Worm (Caenorhabditis elegans) whole organism, midembryonic: ENCODE data around the gene Y39G8B.2.

ENCODE experiments used
- T22C8.4 ChIP-seq: fragments of 200-800 bp; sonication (Bioruptor generic); IDR thresholded peaks from 2 replicates; pipeline ENCODE4 v1.3.6; 2022; ENCODE audit warnings: missing genetic modification characterization, missing compliant biosample characterization
- cog-1 ChIP-seq: sonication (generic microtip); optimal IDR thresholded peaks from 2 replicates; lab custom pipeline; 2016; ENCODE audit warnings: missing genetic modification characterization, missing compliant biosample characterization
- flt-1 ChIP-seq: fragments of 200-800 bp; sonication (Bioruptor generic); IDR thresholded peaks from 2 replicates; pipeline ENCODE4 v1.3.6; 2022; ENCODE audit warnings: missing genetic modification characterization, missing compliant biosample characterization
- klf-2 ChIP-seq: fragments of 200-800 bp; sonication (Bioruptor generic); conservative IDR thresholded peaks from 2 replicates; pipeline ENCODE4 v1.3.6; 2022; ENCODE audit warnings: missing genetic modification reagents, missing genetic modification characterization, missing compliant biosample characterization
- med-1 ChIP-seq: sonication (generic microtip); optimal IDR thresholded peaks from 2 replicates; lab custom pipeline; 2017; ENCODE audit warnings: missing genetic modification characterization, mild to moderate bottlenecking, missing compliant biosample characterization, antibody characterized with exemption, missing genetic modification reagents; ENCODE audit not compliant: insufficient read depth
- ref-1 ChIP-seq: fragments of 200-800 bp; sonication (Bioruptor generic); conservative IDR thresholded peaks from 2 replicates; pipeline ENCODE4 v1.3.6; 2022; ENCODE audit warnings: missing genetic modification reagents, missing genetic modification characterization, missing compliant biosample characterization
- tab-1 ChIP-seq: fragments of 200-800 bp; sonication (Bioruptor generic); IDR thresholded peaks from 2 replicates; pipeline ENCODE4 v1.3.6; 2022; ENCODE audit warnings: missing genetic modification characterization, missing compliant biosample characterization
- ztf-23 ChIP-seq: fragments of 200-800 bp; sonication (Bioruptor generic); IDR thresholded peaks from 2 replicates; pipeline ENCODE4 v1.3.6; 2022; ENCODE audit warnings: missing genetic modification reagents, missing genetic modification characterization, missing compliant biosample characterization
- ztf-29 ChIP-seq: fragments of 200-800 bp; sonication (Bioruptor generic); IDR thresholded peaks from 2 replicates; pipeline ENCODE4 v1.3.6; 2022; ENCODE audit warnings: missing genetic modification reagents, missing genetic modification characterization, missing compliant biosample characterization

The Y39G8B.2 gene

DNA sequence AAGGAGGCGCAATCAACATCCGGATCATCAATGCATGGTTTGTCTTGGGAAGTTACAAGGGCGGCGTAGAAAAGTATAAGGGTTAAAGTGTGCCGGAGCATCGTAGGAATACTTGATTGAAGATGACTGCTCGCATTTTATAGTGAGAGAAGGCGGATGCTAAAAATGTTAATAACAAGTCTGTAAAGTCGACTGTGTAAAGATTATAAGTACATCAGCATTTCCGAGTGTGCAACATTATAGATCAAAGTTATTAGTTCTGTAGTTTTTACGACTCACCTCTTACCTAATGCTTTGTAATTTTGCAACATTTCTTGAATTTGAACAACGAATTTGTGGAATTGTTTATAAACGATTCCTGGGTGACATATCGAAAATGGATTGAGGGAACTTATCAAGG is 18.9 kb upstream of the Y39G8B.2 start, which contains the start of gene Y39G8B.7:
Y39G8B.7 (minus strand) TSS at position 101 of the 400 bp plus-strand sequence.
- TF ChIP-seq tab-1 (GFP tag; lab: Robert Waterston, UW) (no peak), flt-1 (GFP tag; lab: Robert Waterston, UW) (no peak), ztf-23 (GFP tag; lab: Robert Waterston, UW) (no peak), med-1 (GFP tag; lab: Kevin White, UChicago) (no peak), klf-2 (GFP tag; lab: Robert Waterston, UW) (no peak), cog-1 (tag; lab: Kevin White, UChicago) (no peak), ztf-29 (GFP tag; lab: Robert Waterston, UW) (no peak), ref-1 (no peak), T22C8.4 (GFP tag; lab: Robert Waterston, UW) (no peak)

DNA sequence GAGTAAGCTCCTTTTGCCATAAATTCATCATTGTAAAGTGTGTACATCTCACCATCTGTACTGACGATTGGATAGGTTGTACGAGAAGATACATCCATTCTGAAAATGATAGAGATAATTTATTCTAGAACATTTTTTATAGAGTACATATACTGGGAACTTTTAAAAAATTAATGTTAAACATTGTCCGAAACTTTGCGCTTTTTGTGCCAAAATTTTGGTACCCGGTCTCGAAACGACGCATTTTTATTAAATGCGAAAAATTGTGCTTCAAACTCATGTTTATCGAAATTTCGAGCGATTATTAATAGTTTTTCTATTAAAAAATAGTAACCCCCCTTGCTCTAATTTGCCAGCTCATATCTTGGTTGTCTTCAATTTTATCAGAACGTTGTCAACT is 15.7 kb upstream of the Y39G8B.2 start, which contains the start of gene Y39G8B.5:
Y39G8B.5 (minus strand) TSS at position 101 of the 400 bp plus-strand sequence.
- TF ChIP-seq ref-1 = no peak
- no peak for TF ChIP-seq ztf-29 (GFP tag; lab: Robert Waterston, UW)
- no peak for TF ChIP-seq ztf-23 (GFP tag; lab: Robert Waterston, UW)
- no peak for TF ChIP-seq cog-1 (tag; lab: Kevin White, UChicago)
- no peak for TF ChIP-seq tab-1 (GFP tag; lab: Robert Waterston, UW)
- no peak for TF ChIP-seq flt-1 (GFP tag; lab: Robert Waterston, UW)
- TF ChIP-seq T22C8.4 (GFP tag; lab: Robert Waterston, UW) = no peak
- no peak for TF ChIP-seq klf-2 (GFP tag; lab: Robert Waterston, UW)
- no peak for TF ChIP-seq med-1 (GFP tag; lab: Kevin White, UChicago)

DNA sequence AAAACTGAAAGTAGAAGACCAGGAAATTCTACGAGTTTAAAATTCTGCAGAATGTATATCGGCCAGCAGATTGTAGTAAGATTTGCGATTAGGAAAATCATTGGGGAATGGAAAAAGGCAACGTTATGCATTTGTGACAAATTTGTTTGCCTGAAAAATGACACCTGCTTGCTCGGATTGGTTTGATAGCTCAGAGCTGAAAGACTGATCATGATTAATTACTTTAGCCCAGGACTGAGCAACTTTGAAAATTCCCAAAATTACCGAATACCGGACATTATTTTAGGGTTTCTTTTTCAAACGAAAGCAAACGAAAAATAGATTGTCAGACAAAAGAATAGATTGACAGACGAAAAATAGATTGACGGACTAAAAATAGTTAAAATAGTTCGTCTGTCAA is 8.5 kb upstream of the Y39G8B.2 start, which contains the start of gene sre-47:
sre-47 (minus strand) TSS at position 101 of the 400 bp plus-strand sequence.
- TF ChIP-seq T22C8.4 (GFP tag; lab: Robert Waterston, UW) (no peak), med-1 (GFP tag; lab: Kevin White, UChicago) (no peak), ztf-29 (GFP tag; lab: Robert Waterston, UW) (no peak), ref-1 (no peak), klf-2 (GFP tag; lab: Robert Waterston, UW) (no peak), ztf-23 (GFP tag; lab: Robert Waterston, UW) (no peak), cog-1 (tag; lab: Kevin White, UChicago) (no peak), tab-1 (GFP tag; lab: Robert Waterston, UW) (no peak), flt-1 (GFP tag; lab: Robert Waterston, UW) (no peak)

DNA sequence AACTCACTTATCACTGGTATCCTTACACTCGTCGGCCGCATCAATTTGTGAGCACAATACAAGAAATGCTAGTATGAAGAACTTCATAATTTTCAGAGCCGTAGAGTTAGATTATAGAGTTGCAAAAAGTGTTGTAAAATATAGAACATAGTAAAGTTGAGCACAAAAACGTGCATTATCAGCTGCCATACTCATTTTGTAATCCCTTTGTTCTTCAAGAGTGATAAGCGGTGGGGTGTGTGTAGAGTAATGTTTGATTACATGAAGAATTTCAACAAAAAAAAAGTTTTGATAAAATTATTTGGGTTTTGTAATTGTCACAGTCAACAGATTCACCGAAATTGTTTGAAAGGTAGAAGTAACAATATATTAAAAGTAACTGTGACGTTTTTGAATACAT is 6.9 kb upstream of the Y39G8B.2 start, which contains the start of the genes Y39G8B.13 and Y39G8B.10:
Y39G8B.13 (minus strand) TSS at position 125 of the 400 bp plus-strand sequence.
Y39G8B.10 (minus strand) TSS at position 193 of the 400 bp plus-strand sequence.
- TF ChIP-seq cog-1 (tag; lab: Kevin White, UChicago) = no peak
- no peak for TF ChIP-seq T22C8.4 (GFP tag; lab: Robert Waterston, UW)
- TF ChIP-seq flt-1 (GFP tag; lab: Robert Waterston, UW) = no peak
- TF ChIP-seq ztf-23 (GFP tag; lab: Robert Waterston, UW) = no peak
- no peak for TF ChIP-seq ztf-29 (GFP tag; lab: Robert Waterston, UW)
- TF ChIP-seq tab-1 (GFP tag; lab: Robert Waterston, UW) = no peak
- TF ChIP-seq ref-1 = no peak
- no peak for TF ChIP-seq med-1 (GFP tag; lab: Kevin White, UChicago)
- TF ChIP-seq klf-2 (GFP tag; lab: Robert Waterston, UW) = no peak

DNA sequence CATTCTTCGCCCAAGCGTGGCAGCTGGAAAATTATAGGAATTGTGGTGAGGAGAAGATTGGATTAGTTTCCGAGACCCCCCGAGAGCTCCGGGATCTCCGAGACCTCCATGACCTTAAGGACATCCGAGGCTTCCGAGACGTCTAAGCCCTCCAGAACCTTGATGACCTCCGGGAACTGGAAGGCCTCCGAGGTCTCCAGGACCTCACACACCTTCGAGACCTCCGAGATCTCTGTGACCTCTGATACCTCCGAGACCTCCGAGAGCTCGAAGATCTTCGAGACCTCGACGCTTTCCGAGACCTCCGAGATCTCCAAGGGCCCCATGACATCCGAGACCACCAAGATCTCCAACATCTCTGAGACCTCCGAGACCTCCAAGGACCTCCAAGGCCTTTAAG is 6.2 kb upstream of the Y39G8B.2 start:
- no peak for TF ChIP-seq T22C8.4 (GFP tag; lab: Robert Waterston, UW)
- TF ChIP-seq klf-2 (GFP tag; lab: Robert Waterston, UW) = no peak
- TF ChIP-seq ref-1 = no peak
- no peak for TF ChIP-seq tab-1 (GFP tag; lab: Robert Waterston, UW)
- no peak for TF ChIP-seq cog-1 (tag; lab: Kevin White, UChicago)

DNA sequence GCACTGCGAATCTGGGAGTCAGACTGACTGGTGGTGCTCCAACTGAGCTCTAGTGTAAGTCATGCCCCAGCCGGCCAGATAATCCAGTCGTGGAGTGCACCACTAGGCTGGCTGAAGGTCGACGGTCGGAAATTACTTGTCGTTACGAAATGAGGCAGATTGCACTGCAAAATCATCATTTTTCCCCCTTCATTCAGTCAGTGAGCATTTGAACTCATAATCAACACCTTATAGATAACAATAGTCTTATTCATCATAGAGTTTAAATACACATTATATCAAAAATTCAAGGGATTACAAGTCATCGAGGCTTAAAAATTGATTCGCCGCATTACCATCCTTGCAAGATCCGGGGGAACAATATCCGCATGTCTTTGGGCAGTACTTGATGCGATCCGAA is 5.8 kb upstream of the Y39G8B.2 start:
- no peak for TF ChIP-seq cog-1 (tag; lab: Kevin White, UChicago)
- no peak for TF ChIP-seq T22C8.4 (GFP tag; lab: Robert Waterston, UW)
- TF ChIP-seq med-1 (GFP tag; lab: Kevin White, UChicago) = no peak
- TF ChIP-seq klf-2 (GFP tag; lab: Robert Waterston, UW) = no peak
- no peak for TF ChIP-seq ztf-29 (GFP tag; lab: Robert Waterston, UW)
- TF ChIP-seq tab-1 (GFP tag; lab: Robert Waterston, UW) = no peak
- no peak for TF ChIP-seq flt-1 (GFP tag; lab: Robert Waterston, UW)
- TF ChIP-seq ref-1 = no peak
- TF ChIP-seq ztf-23 (GFP tag; lab: Robert Waterston, UW) = no peak

DNA sequence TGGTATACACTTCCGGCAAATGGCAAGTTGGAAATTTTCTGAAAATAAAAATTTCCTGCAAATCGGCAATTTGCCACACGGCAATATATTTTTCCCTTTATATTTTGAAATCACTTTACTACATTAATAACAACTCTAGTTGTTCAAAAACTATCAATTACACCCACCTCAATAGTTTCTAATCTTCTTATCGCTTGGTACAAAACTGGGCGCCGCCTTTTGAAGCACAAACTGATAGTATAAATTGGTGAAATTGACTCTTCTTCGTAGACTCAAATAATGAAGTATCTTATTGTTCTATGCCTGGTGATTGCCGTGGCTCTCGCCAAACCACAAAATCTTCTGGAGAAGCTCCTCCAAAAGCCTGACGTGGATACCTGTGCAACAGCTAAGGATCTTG is 5.1 kb upstream of the Y39G8B.2 start, which contains the start of gene Y39G8B.9:
Y39G8B.9 (plus strand) TSS at position 269 of the 400 bp plus-strand sequence.
- TF ChIP-seq tab-1 (GFP tag; lab: Robert Waterston, UW) = no peak
- no peak for TF ChIP-seq ztf-23 (GFP tag; lab: Robert Waterston, UW)
- no peak for TF ChIP-seq med-1 (GFP tag; lab: Kevin White, UChicago)
- TF ChIP-seq klf-2 (GFP tag; lab: Robert Waterston, UW) = no peak
- no peak for TF ChIP-seq flt-1 (GFP tag; lab: Robert Waterston, UW)
- TF ChIP-seq ref-1 = no peak
- TF ChIP-seq cog-1 (tag; lab: Kevin White, UChicago) = no peak

DNA sequence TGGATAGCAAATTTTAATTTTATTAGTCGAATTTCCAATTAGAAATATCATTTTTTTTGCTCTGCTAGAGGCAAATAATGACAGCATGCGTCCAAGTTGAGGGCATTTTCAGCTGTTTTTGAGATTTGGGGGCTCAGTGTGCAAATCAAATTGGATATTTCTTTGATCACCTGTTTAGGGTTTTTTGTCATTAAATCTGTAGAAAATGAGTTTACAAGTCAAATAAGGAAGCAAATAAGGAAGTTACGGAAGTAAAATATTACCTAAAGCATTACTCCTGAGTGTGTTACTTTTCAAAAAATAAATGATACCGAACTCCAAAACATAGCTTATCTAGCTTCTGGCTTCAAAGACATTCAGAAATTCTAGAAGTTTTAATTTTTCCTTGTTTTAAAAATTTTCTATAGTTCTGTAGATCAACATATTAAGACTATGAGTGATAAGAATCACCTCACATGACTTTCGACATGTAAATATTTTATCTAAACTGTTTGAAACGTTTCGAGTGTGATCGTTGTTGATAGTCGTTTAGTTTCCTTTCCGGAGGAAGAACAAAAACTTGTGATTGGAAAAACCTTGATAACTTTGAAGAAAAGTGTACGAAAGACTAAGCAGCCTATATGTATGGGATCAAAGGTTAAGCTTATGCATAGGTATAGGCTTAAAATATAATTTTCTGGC is 4.0 kb upstream of the Y39G8B.2 start, which contains the start of gene sre-48:
sre-48 (minus strand) TSS at position 51 of the 681 bp plus-strand sequence.
- TF ChIP-seq T22C8.4 (GFP tag; lab: Robert Waterston, UW) (no peak), med-1 (GFP tag; lab: Kevin White, UChicago) (no peak), ref-1 (no peak), ztf-29 (GFP tag; lab: Robert Waterston, UW) (no peak), klf-2 (GFP tag; lab: Robert Waterston, UW) (no peak), tab-1 (GFP tag; lab: Robert Waterston, UW) (no peak), cog-1 (tag; lab: Kevin White, UChicago) (no peak), flt-1 (GFP tag; lab: Robert Waterston, UW) (no peak), ztf-23 (GFP tag; lab: Robert Waterston, UW) (no peak)
